Fruit fly (Drosophila melanogaster): ENCODE results near the gene pkm.

Gene pkm

DNA sequence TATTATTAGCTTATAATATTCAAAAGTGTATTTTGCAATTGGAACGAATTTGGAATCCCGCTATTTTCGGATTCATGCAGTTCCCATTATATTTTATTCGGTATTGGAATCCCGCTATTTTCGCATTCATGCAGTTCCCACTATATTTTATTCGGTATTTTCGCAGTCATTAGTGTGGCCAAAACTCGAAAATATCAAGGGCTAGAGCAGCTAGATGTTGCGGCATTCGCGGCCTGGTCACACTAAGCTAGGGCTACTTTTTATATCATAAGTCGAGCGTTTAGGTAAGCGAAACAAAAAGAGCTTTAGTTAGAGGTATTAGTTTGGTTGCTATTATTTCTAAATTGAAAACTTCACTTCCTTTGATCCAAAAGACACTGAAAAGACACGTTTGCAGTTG, 5.1 kb downstream of the pkm start:
- TF ChIP-seq Ets98B (GFP tag; IDR thresholded peaks at IDR 0.05) (no peak), CG17806 (tag; optimal IDR thresholded peaks at IDR 0.05) (no peak), EcR (GFP tag; optimal IDR thresholded peaks at IDR 0.05) (no peak), rn (GFP tag; IDR thresholded peaks at IDR 0.05) (no peak), CG14655 (GFP tag; optimal IDR thresholded peaks at IDR 0.05) (no peak), CG10348 (GFP tag; IDR thresholded peaks at IDR 0.05) (no peak), CG15710 (tag; optimal IDR thresholded peaks at IDR 0.05) (no peak), D1 (tag; optimal IDR thresholded peaks at IDR 0.05) (no peak), CG4496 (GFP tag; IDR thresholded peaks at IDR 0.05) (no peak)

DNA sequence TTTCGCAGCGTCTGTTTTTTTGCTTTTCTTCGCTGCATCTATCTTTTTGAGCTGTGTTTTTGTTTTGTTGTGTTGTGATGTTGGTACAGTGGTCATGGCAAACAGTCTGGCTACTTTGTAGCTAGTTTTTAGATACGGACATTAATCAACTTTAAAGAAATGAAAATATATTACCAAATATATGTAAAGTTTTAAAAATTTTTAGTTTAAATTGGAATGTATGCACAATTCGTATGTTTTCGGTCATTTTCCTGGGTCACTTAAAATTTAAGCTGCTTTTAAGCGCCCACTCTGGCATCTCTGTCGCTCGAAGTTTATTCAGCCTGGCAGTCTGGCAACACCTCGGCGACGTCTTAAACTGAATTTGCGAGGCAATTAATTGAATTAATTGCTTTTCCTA, 7.4 kb downstream of the pkm start, which contains the start of gene CG11695:
Gene CG11695, plus strand, starts transcription at position 344 of the 400 bp plus-strand sequence.
- TF ChIP-seq CG8301 (tag; optimal IDR thresholded peaks at IDR 0.05) (peak; percentile 58), Pif1B (GFP tag; optimal IDR thresholded peaks at IDR 0.05) (no peak), gl (tag; optimal IDR thresholded peaks at IDR 0.05) (peak; percentile 55), rn (GFP tag; IDR thresholded peaks at IDR 0.05) (0 out of 2 replicates have a peak, but pooled peaks have one; percentile 9), Snoo (tag; optimal IDR thresholded peaks at IDR 0.05) (peak; percentile 59), EcR (GFP tag; optimal IDR thresholded peaks at IDR 0.05) (peak; percentile 2), Pif1A (GFP tag; optimal IDR thresholded peaks at IDR 0.05) (no peak), D1 (tag; optimal IDR thresholded peaks at IDR 0.05) (no peak), CG4496 (GFP tag; IDR thresholded peaks at IDR 0.05) (peak; percentile 77; the same call in 2 of the 3 replicates), CG10348 (GFP tag; IDR thresholded peaks at IDR 0.05) (0 out of 2 replicates have a peak, but pooled peaks have one; percentile 23), CG14655 (GFP tag; optimal IDR thresholded peaks at IDR 0.05) (no peak), CG17806 (tag; optimal IDR thresholded peaks at IDR 0.05) (peak; percentile 49), CG32121 (GFP tag; IDR thresholded peaks at IDR 0.05) (peak; percentile 41; the same call in 1 of the 2 replicates), CG34367 (tag; optimal IDR thresholded peaks at IDR 0.05) (peak; percentile 58), CG12605 (GFP tag; IDR thresholded peaks at IDR 0.05) (peak; percentile 27; the same call in 1 of the 2 replicates), CG8159 (tag; optimal IDR thresholded peaks at IDR 0.05) (peak; percentile 74), CG9948 (tag; optimal IDR thresholded peaks at IDR 0.05) (peak; percentile 51), CG13204 (GFP tag; optimal IDR thresholded peaks at IDR 0.05) (no peak), CG15710 (tag; optimal IDR thresholded peaks at IDR 0.05) (peak; percentile 78), fd96Ca (GFP tag; IDR thresholded peaks at IDR 0.05) (peak; percentile 47; the same call in 1 of the 3 replicates), Ets98B (GFP tag; IDR thresholded peaks at IDR 0.05) (peak; percentile 49)

DNA sequence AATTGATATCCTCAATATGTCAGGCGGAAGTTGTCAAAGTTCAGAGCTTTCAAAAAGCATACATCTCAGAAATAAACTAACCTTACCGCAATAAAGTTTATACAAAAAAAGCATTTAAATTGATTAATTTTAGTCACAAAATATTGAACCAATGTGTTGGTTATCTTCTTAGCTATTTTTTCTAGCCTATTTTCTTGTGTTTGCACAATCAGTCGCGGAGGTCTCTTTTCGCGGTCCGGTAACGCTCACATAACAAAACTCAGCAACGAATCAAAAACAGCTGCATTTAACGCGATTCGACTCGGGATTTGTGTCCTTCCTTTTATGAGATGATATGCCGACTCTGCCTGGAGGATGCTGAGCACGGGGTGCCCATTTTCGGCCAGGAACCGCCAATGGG, 10.4 kb downstream of the pkm start, which contains the start of gene CG11696:
Gene CG11696, plus strand, starts transcription at position 203 of the 400 bp plus-strand sequence.
- TF ChIP-seq fd96Ca (GFP tag; IDR thresholded peaks at IDR 0.05) (no peak), CG8159 (tag; optimal IDR thresholded peaks at IDR 0.05) (no peak), CG9948 (tag; optimal IDR thresholded peaks at IDR 0.05) (no peak), CG34367 (tag; optimal IDR thresholded peaks at IDR 0.05) (no peak), CG13204 (GFP tag; optimal IDR thresholded peaks at IDR 0.05) (no peak)

DNA sequence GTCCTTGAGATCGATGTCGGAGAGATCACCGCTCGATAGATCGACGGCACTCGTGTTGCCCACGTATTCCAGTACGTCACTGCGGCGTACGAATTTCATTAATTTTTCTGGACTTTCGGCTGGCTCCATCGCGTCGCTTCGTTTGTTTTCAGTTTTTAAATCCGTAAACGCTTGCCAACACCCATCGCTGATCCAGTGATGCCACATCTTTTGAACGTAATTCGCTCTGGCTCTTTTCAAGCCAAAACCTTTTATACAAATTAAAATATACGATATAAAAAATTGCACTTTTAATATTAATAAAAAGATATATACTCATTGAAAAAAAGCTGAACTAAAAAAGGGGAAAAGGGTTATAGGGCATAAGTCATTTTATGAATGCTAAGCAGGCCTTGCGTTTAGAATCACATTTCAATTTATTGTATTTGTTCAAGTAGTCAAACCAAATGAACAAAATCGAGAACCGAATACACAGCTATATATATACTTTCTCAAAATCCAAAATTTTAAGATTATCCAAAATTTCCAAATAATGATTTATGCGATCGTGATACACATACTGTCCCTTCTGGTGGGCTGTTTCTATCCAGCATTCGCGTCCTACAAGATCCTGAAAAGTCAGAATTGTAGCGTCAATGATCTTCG, 11.6 kb downstream of the pkm start, which contains the start of the genes Kmn1 and Reepl1:
Gene Kmn1, minus strand, starts transcription at position 173 of the 645 bp plus-strand sequence.
Gene Reepl1, plus strand, starts transcription at position 438 of the 645 bp plus-strand sequence.
- no peak for TF ChIP-seq gl (tag; optimal IDR thresholded peaks at IDR 0.05)

DNA sequence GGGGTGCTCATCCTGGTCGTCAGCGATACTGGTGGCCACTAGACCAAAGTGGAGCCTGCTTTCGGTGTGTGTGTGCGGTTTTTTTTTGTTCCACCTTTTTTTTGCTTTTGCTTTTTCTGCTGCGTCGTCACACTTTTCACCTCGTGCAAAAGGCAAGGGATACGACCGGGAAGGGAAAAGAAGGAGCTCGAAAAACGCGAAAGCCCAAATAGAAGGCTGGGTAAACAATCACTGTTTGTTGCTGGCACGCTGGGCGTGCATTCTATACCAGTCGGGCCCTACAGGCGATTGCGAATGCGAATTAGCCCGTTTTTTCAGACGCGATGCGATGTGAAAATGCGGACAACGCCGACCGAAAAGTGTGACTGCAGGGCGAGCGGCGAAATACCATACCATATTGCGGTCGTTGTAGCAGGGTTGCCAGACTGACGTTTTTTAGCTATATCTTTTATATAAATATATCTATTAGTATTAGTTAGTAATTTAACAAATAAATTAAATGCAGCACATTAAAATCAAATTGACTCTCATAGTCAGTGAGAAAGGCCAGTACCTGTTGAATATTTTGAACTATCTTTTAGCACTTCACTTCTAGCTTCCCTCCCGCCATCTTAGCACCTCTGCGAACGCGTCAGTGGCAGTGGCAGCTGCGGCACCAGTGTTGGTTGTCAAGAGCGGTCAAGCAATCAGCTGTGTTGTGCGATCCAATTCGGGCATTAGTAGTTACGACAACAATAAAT, 13.8 kb downstream of the pkm start, which contains the start of the genes Polr2A and CG11699:
Gene Polr2A, minus strand, starts transcription at position 371 of the 740 bp plus-strand sequence.
Gene CG11699, plus strand, starts transcription at position 666 of the 740 bp plus-strand sequence.
- TF ChIP-seq gl (tag; optimal IDR thresholded peaks at IDR 0.05) (peak; percentile 16), Pif1A (GFP tag; optimal IDR thresholded peaks at IDR 0.05) (no peak), CG8159 (tag; optimal IDR thresholded peaks at IDR 0.05) (peak; percentile 29), EcR (GFP tag; optimal IDR thresholded peaks at IDR 0.05) (peak; percentile 13), CG15710 (tag; optimal IDR thresholded peaks at IDR 0.05) (peak; percentile 34), CG4496 (GFP tag; IDR thresholded peaks at IDR 0.05) (peak; percentile 35; the same call in 1 of the 3 replicates), CG8301 (tag; optimal IDR thresholded peaks at IDR 0.05) (peak; percentile 28), rn (GFP tag; IDR thresholded peaks at IDR 0.05) (no peak), CG14655 (GFP tag; optimal IDR thresholded peaks at IDR 0.05) (no peak), CG32121 (GFP tag; IDR thresholded peaks at IDR 0.05) (no peak), Pif1B (GFP tag; optimal IDR thresholded peaks at IDR 0.05) (no peak), fd96Ca (GFP tag; IDR thresholded peaks at IDR 0.05) (no peak), Snoo (tag; optimal IDR thresholded peaks at IDR 0.05) (peak; percentile 30), CG10348 (GFP tag; IDR thresholded peaks at IDR 0.05) (no peak), D1 (tag; optimal IDR thresholded peaks at IDR 0.05) (no peak), CG17806 (tag; optimal IDR thresholded peaks at IDR 0.05) (no peak), CG9948 (tag; optimal IDR thresholded peaks at IDR 0.05) (no peak), CG13204 (GFP tag; optimal IDR thresholded peaks at IDR 0.05) (no peak), CG34367 (tag; optimal IDR thresholded peaks at IDR 0.05) (no peak), Ets98B (GFP tag; IDR thresholded peaks at IDR 0.05) (no peak), CG12605 (GFP tag; IDR thresholded peaks at IDR 0.05) (peak; percentile 52)

Measured in whole organism, pupa.